Worm (Caenorhabditis elegans) whole organism, L3 larva: Measurements from ENCODE around the gene kcc-1.

ENCODE experiments used
- ama-1 ChIP-seq: fragments of 150-350 bp; optimal IDR thresholded peaks from 2 replicates; lab custom pipeline; 2018
- elt-2 ChIP-seq: sonication (generic microtip); optimal IDR thresholded peaks from 2 replicates; lab custom pipeline; 2016; ENCODE audit warnings: missing genetic modification reagents, mild to moderate bottlenecking, missing genetic modification characterization, missing compliant biosample characterization
- nhr-11 ChIP-seq: fragments of 150-350 bp; optimal IDR thresholded peaks from 2 replicates; lab custom pipeline; 2014; ENCODE audit warnings: missing biosample characterization, missing genetic modification characterization
- nhr-77 ChIP-seq: fragments of 150-350 bp; optimal IDR thresholded peaks from 2 replicates; lab custom pipeline; 2014; ENCODE audit warnings: missing biosample characterization, missing genetic modification characterization
- ztf-11 ChIP-seq: fragments of 150-350 bp; optimal IDR thresholded peaks from 2 replicates; lab custom pipeline; 2014; ENCODE audit warnings: missing biosample characterization, missing genetic modification characterization

ce11 chrIV:7240564-7240963, 34.5 kb downstream of the kcc-1 start:
- TF ChIP-seq ama-1 (lab: Kevin White, UChicago): no peak
- TF ChIP-seq nhr-77 (tag; lab: Kevin White, UChicago): no peak
- TF ChIP-seq ztf-11 (tag; lab: Kevin White, UChicago): no peak
- TF ChIP-seq elt-2: no peak
- TF ChIP-seq nhr-11 (tag; lab: Kevin White, UChicago): no peak
